Worm (Caenorhabditis elegans) whole organism, L2 larva: ENCODE measurements around the gene Y39A3CL.3.

Experiments used
- C34F6.9 ChIP-seq: fragments of 150-350 bp; optimal IDR thresholded peaks from 2 replicates; lab custom pipeline; 2014; ENCODE audit warnings: missing biosample characterization, missing genetic modification characterization
- Y55F3AM.14 ChIP-seq: fragments of 200-800 bp; sonication (Bioruptor generic); optimal IDR thresholded peaks from 2 replicates; lab custom pipeline; 2018; ENCODE audit warnings: mild to moderate bottlenecking, missing genetic modification characterization, missing compliant biosample characterization
- ZK546.5 ChIP-seq: sonication (generic microtip); optimal IDR thresholded peaks from 2 replicates; lab custom pipeline; 2017; ENCODE audit warnings: missing biosample characterization, missing genetic modification characterization
- alr-1 ChIP-seq: fragments of 150-350 bp; optimal IDR thresholded peaks from 2 replicates; lab custom pipeline; 2014; ENCODE audit warnings: missing biosample characterization, missing genetic modification characterization
- aly-2 ChIP-seq: fragments of 150-350 bp; optimal IDR thresholded peaks from 2 replicates; lab custom pipeline; 2014; ENCODE audit warnings: missing biosample characterization, missing genetic modification characterization
- ceh-16 ChIP-seq: fragments of 150-350 bp; optimal IDR thresholded peaks from 2 replicates; lab custom pipeline; 2014; ENCODE audit warnings: missing biosample characterization, missing genetic modification characterization
- crh-2 ChIP-seq: sonication (generic microtip); optimal IDR thresholded peaks from 2 replicates; lab custom pipeline; 2017; ENCODE audit warnings: missing biosample characterization, missing genetic modification characterization
- dmd-4 ChIP-seq: sonication (generic microtip); optimal IDR thresholded peaks from 2 replicates; lab custom pipeline; 2017; ENCODE audit warnings: missing biosample characterization, missing genetic modification characterization
- egl-27 ChIP-seq: sonication (generic microtip); optimal IDR thresholded peaks from 3 replicates; lab custom pipeline; 2017; ENCODE audit warnings: missing biosample characterization, missing genetic modification reagents, missing genetic modification characterization
- elt-3 ChIP-seq: sonication (generic microtip); optimal IDR thresholded peaks from 2 replicates; lab custom pipeline; 2017; ENCODE audit warnings: missing biosample characterization, missing genetic modification characterization
- fos-1 ChIP-seq: fragments of 150-350 bp; optimal IDR thresholded peaks from 2 replicates; lab custom pipeline; 2014; ENCODE audit warnings: missing biosample characterization, missing genetic modification characterization
- gmeb-1 ChIP-seq: fragments of 150-350 bp; optimal IDR thresholded peaks from 2 replicates; lab custom pipeline; 2014; ENCODE audit warnings: missing biosample characterization, missing genetic modification characterization
- lin-11 ChIP-seq: fragments of 150-350 bp; sonication (generic microtip); optimal IDR thresholded peaks from 2 replicates; lab custom pipeline; 2014; ENCODE audit warnings: missing biosample characterization, missing genetic modification characterization, inconsistent platforms, mixed read lengths
- lin-13 ChIP-seq: fragments of 150-350 bp; optimal IDR thresholded peaks from 2 replicates; lab custom pipeline; 2014; ENCODE audit warnings: missing biosample characterization, missing genetic modification reagents, missing genetic modification characterization
- lsy-2 ChIP-seq, 2 experiments: fragments of 150-350 bp in 1 of 2; sonication (generic microtip) in 1 of 2; optimal IDR thresholded peaks; 2 replicates each; lab custom pipeline; 2014 to 2017; ENCODE audit warnings: missing biosample characterization in 2 of 2, missing genetic modification characterization in 2 of 2
- mab-5 ChIP-seq: fragments of 150-350 bp; optimal IDR thresholded peaks from 2 replicates; lab custom pipeline; 2014; ENCODE audit warnings: missing biosample characterization, missing genetic modification characterization
- mbf-1 ChIP-seq: sonication (generic microtip); optimal IDR thresholded peaks from 2 replicates; lab custom pipeline; 2017; ENCODE audit warnings: missing biosample characterization, missing genetic modification characterization
- mdl-1 ChIP-seq, 2 experiments: fragments of 150-350 bp in 1 of 2; sonication (generic microtip) in 1 of 2; optimal IDR thresholded peaks; 2 replicates each; lab custom pipeline; 2017; ENCODE audit warnings: missing biosample characterization in 2 of 2, missing genetic modification characterization in 2 of 2
- nhr-10 ChIP-seq: sonication (generic microtip); optimal IDR thresholded peaks from 2 replicates; lab custom pipeline; 2017; ENCODE audit warnings: missing biosample characterization, missing genetic modification characterization
- nhr-11 ChIP-seq: fragments of 150-350 bp; optimal IDR thresholded peaks from 2 replicates; lab custom pipeline; 2014; ENCODE audit warnings: missing biosample characterization, missing genetic modification characterization
- nhr-129 ChIP-seq: fragments of 150-350 bp; optimal IDR thresholded peaks from 2 replicates; lab custom pipeline; 2014; ENCODE audit warnings: missing biosample characterization, missing genetic modification characterization
- nhr-77 ChIP-seq: fragments of 150-350 bp; optimal IDR thresholded peaks from 2 replicates; lab custom pipeline; 2014; ENCODE audit warnings: missing biosample characterization, missing genetic modification characterization
- peb-1 ChIP-seq: fragments of 150-350 bp; optimal IDR thresholded peaks from 2 replicates; lab custom pipeline; 2014; ENCODE audit warnings: missing biosample characterization, missing genetic modification characterization
- sem-4 ChIP-seq: fragments of 150-350 bp; optimal IDR thresholded peaks from 2 replicates; lab custom pipeline; 2014; ENCODE audit warnings: missing biosample characterization, missing genetic modification reagents, missing genetic modification characterization
- skn-1 ChIP-seq: sonication (generic microtip); optimal IDR thresholded peaks from 2 replicates; lab custom pipeline; 2017; ENCODE audit warnings: missing biosample characterization, missing genetic modification characterization
- sma-9 ChIP-seq, 2 experiments: fragments of 150-350 bp in 1 of 2; sonication (generic microtip) in 1 of 2; optimal IDR thresholded peaks; 2 replicates each; lab custom pipeline; 2014 to 2016; ENCODE audit warnings: missing genetic modification characterization in 2 of 2, mild to moderate bottlenecking in 1 of 2, missing biosample characterization in 1 of 2, missing compliant biosample characterization in 1 of 2, missing genetic modification reagents in 1 of 2, moderate library complexity in 1 of 2
- snpc-4 ChIP-seq: fragments of 150-350 bp; optimal IDR thresholded peaks from 2 replicates; lab custom pipeline; 2014; ENCODE audit warnings: missing biosample characterization, missing genetic modification characterization
- unc-39 ChIP-seq: fragments of 150-350 bp; optimal IDR thresholded peaks from 2 replicates; lab custom pipeline; 2014; ENCODE audit warnings: missing biosample characterization, missing genetic modification characterization
- unc-55 ChIP-seq: fragments of 150-350 bp; sonication (generic microtip); optimal IDR thresholded peaks from 3 replicates; lab custom pipeline; 2014; ENCODE audit warnings: missing biosample characterization, missing genetic modification reagents, missing genetic modification characterization
- unc-62 ChIP-seq: fragments of 150-350 bp; optimal IDR thresholded peaks from 2 replicates; lab custom pipeline; 2014; ENCODE audit warnings: missing biosample characterization, missing genetic modification reagents, missing genetic modification characterization
- ztf-1 ChIP-seq: fragments of 200-800 bp; sonication (Bioruptor generic); conservative IDR thresholded peaks from 2 replicates; pipeline ENCODE4 v1.3.6; 2022; ENCODE audit warnings: missing genetic modification characterization, missing compliant biosample characterization

Gene Y39A3CL.3

ce11 chrIII:1777468-1777867, at the start of gene Y39A3CL.3:
Y39A3CL.3 (plus strand) TSS chrIII:1777802.
- TF ChIP-seq mab-5 (tag; lab: Kevin White, UChicago) (no peak), gmeb-1 (tag; lab: Kevin White, UChicago) (peak; percentile 46), C34F6.9 (tag; lab: Kevin White, UChicago) (peak; percentile 44), mbf-1 (tag; lab: Kevin White, UChicago) (no peak), unc-55 (GFP tag; lab: Kevin White, UChicago) (peak; percentile 55), lin-13 (GFP tag; lab: Kevin White, UChicago) (peak; percentile 39), lsy-2 (tag; optimal IDR thresholded peaks at IDR 0.05; lab: Kevin White, UChicago) (peak; percentile 92 to 97), aly-2 (no peak)
- TF ChIP-seq, all 48 proteins: peak for 5

- TF ChIP-seq mdl-1 (tag; optimal IDR thresholded peaks at IDR 0.05; lab: Kevin White, UChicago) = no peak
- TF ChIP-seq skn-1 (tag; lab: Kevin White, UChicago) = no peak
- TF ChIP-seq lsy-2 (tag; optimal IDR thresholded peaks at IDR 0.05; lab: Kevin White, UChicago) = no peak
- TF ChIP-seq alr-1 = no peak
- no peak for TF ChIP-seq sem-4
- TF ChIP-seq snpc-4 (tag; lab: Kevin White, UChicago) = no peak
- TF ChIP-seq nhr-129 (tag; lab: Kevin White, UChicago) = no peak
- TF ChIP-seq nhr-10 = no peak
- no peak for TF ChIP-seq ztf-1 (GFP tag; lab: Robert Waterston, UW)
- no peak for TF ChIP-seq unc-39 (tag; lab: Kevin White, UChicago)
- TF ChIP-seq, all 48 proteins: peak for 0
Measured at ce11 chrIII:1731850-1732249, 45.8 kb upstream of the Y39A3CL.3 start.

DNA sequence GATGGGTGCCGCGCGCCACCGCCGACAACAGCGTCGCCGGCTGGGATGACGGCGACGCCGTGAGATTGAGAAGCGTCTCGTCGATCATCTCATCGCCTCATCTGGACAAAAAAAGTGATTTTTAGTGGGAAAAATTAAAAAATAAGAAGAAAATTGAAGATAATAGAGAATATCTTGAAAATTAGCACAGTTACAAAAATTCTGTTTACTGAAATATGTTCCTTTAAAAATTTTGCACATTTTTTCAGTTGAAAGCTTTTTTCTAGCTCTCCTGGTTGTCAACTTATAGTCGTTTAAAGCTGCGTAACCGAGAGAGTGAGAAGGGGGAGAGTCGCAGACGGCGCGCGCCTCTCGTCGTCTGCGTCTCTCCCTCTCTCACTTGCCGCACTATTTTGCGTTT, 44.6 kb upstream of the Y39A3CL.3 start, which contains the start of gene ser-4:
Gene ser-4, minus strand, starts transcription at position 101 of the 400 bp plus-strand sequence.
- TF ChIP-seq nhr-129 (tag; lab: Kevin White, UChicago) = no peak
- TF ChIP-seq sem-4 = no peak
- no peak for TF ChIP-seq unc-62
- TF ChIP-seq crh-2 (tag; lab: Kevin White, UChicago) = no peak
- TF ChIP-seq sma-9 (GFP tag; optimal IDR thresholded peaks at IDR 0.05; lab: Kevin White, UChicago) = no peak
- TF ChIP-seq sma-9 (tag; optimal IDR thresholded peaks at IDR 0.05; lab: Kevin White, UChicago) = no peak
- TF ChIP-seq snpc-4 (tag; lab: Kevin White, UChicago) = no peak
- no peak for TF ChIP-seq gmeb-1 (tag; lab: Kevin White, UChicago)
- TF ChIP-seq lin-11 = no peak
- no peak for TF ChIP-seq peb-1 (tag; lab: Kevin White, UChicago)
- no peak for TF ChIP-seq nhr-77 (tag; lab: Kevin White, UChicago)
- TF ChIP-seq fos-1 (tag; lab: Kevin White, UChicago) = no peak
- TF ChIP-seq, all 48 proteins: peak for 0

- TF ChIP-seq lin-13 (GFP tag; lab: Kevin White, UChicago) (no peak), mbf-1 (tag; lab: Kevin White, UChicago) (no peak), aly-2 (no peak), gmeb-1 (tag; lab: Kevin White, UChicago) (no peak), ztf-1 (GFP tag; lab: Robert Waterston, UW) (no peak), ZK546.5 (tag; lab: Kevin White, UChicago) (no peak), nhr-10 (no peak), dmd-4 (tag; lab: Kevin White, UChicago) (no peak), elt-3 (no peak), ceh-16 (no peak), nhr-11 (tag; lab: Kevin White, UChicago) (no peak)
Measured at ce11 chrIII:1733412-1733811, 44.2 kb upstream of the Y39A3CL.3 start.

ce11 chrIII:1743081-1743480, 34.5 kb upstream of the Y39A3CL.3 start:
- TF ChIP-seq egl-27 (tag; lab: Kevin White, UChicago) (no peak), unc-55 (GFP tag; lab: Kevin White, UChicago) (peak; percentile 20)
- TF ChIP-seq, all 48 proteins: peak for 1

ce11 chrIII:1743488-1744020, 34.0 kb upstream of the Y39A3CL.3 start:
- TF ChIP-seq sma-9 (GFP tag; optimal IDR thresholded peaks at IDR 0.05; lab: Kevin White, UChicago) = peak; percentile 41
- no peak for TF ChIP-seq sma-9 (tag; optimal IDR thresholded peaks at IDR 0.05; lab: Kevin White, UChicago)
- TF ChIP-seq lsy-2 (tag; optimal IDR thresholded peaks at IDR 0.05; lab: Kevin White, UChicago) = peak in 1 of 2 experiments; percentile 3
- peak; percentile 9 for TF ChIP-seq C34F6.9 (tag; lab: Kevin White, UChicago)
- no peak for TF ChIP-seq Y55F3AM.14 (GFP tag; lab: Kevin White, UChicago)
- no peak for TF ChIP-seq nhr-77 (tag; lab: Kevin White, UChicago)
- TF ChIP-seq sem-4 = no peak
